Fruit fly (Drosophila melanogaster): ENCODE data around the gene Zw10.

Zw10 gene

DNA sequence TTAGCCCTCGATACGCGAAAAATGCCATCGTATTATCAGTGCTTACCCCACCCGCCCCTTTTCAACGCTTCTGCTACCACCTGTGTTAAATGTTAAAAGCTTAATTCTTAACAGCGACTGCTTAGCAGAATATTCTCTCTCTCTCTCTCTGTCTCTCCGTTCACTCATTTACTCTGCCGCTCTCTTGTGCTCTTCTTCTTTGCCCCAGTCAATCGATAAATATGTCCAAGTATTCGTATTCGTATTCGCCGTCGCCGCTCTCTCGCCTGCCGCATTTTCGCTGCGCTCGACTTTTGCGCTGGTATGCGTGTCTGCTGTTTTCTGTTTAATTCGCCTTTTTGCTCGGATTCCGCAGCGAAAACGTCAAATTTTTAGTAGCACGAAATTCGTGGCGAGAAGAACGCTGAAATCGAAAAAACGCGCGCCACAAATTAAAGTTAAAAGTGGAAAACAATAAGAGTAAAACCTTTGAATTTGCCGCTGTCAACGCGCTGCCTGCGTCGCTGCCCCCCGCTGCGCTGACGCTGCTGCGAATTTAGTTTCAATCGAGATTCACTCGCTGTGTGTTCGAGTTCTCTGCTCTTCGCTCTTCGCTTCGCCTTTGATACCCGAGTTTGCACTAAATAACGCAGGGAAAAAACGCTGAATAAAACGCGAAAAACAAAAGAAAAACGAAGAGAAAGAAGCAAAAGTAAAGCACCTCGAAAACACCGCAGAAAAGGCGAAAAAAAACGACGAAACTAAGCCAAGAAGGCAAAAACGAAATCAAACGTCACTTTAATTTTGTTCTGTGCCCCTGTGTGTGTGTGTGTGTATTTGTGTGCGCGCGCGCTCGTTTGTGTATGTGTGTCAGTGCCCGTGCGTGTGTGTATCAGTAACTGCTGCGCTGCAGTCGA, 38.7 kb downstream of the Zw10 start (continued):
- TF ChIP-seq CG6808 (GFP tag; optimal IDR thresholded peaks at IDR 0.05) (peak; percentile 18), topi (GFP tag; optimal IDR thresholded peaks at IDR 0.05) (no peak), Eip93F (GFP tag; optimal IDR thresholded peaks at IDR 0.05) (no peak), CG9139 (GFP tag; optimal IDR thresholded peaks at IDR 0.05) (no peak), Ets21C (GFP tag; optimal IDR thresholded peaks at IDR 0.05) (no peak), svp (GFP tag) (no peak), dac (GFP tag; optimal IDR thresholded peaks at IDR 0.05) (peak; percentile 38), spab (GFP tag; optimal IDR thresholded peaks at IDR 0.05) (no peak), Hr38 (GFP tag; optimal IDR thresholded peaks at IDR 0.05) (no peak), eg (GFP tag; IDR thresholded peaks at IDR 0.05) (peak; percentile 65; the same call in 2 of the 3 replicates), achi (GFP tag; optimal IDR thresholded peaks at IDR 0.05) (no peak), CG10631 (GFP tag; optimal IDR thresholded peaks at IDR 0.05) (no peak)

DNA sequence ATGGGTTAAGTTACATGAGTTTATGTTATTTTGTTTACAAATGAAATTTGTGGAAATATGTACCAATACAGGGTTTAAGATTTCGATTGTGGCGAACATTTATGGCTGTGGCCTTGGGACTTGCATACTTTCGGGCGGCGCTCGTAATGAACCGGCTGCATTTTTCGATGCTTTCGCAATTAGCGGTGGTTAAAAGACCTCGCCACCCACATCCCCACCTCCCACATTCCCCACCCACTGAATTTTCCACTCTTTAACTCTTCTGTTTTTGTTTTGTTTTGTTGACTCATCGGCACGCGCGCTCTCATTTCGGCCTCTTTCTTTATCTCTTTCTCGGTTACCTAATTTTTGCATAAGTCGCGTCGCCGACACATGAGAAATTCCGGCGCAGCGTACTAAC, 41.6 kb downstream of the Zw10 start:
- TF ChIP-seq ss (GFP tag; optimal IDR thresholded peaks at IDR 0.05) (no peak), Hr4 (GFP tag; optimal IDR thresholded peaks at IDR 0.05) (no peak), CG6163 (GFP tag; IDR thresholded peaks at IDR 0.05) (no peak), CG8119 (GFP tag; IDR thresholded peaks at IDR 0.05) (no peak), Lpt (GFP tag; optimal IDR thresholded peaks at IDR 0.05) (no peak), Sox15 (GFP tag; optimal IDR thresholded peaks at IDR 0.05) (no peak)

- TF ChIP-seq Hr4 (GFP tag; optimal IDR thresholded peaks at IDR 0.05) (peak; percentile 97), eg (GFP tag; IDR thresholded peaks at IDR 0.05) (peak; percentile 97), CG6163 (GFP tag; IDR thresholded peaks at IDR 0.05) (peak; percentile 98), Ets21C (GFP tag; optimal IDR thresholded peaks at IDR 0.05) (peak; percentile 97), lz (GFP tag; optimal IDR thresholded peaks at IDR 0.05) (peak; percentile 99), fd59A (GFP tag; optimal IDR thresholded peaks at IDR 0.05) (peak; percentile 97), CG6854 (GFP tag; optimal IDR thresholded peaks at IDR 0.05) (peak; percentile 97), dac (GFP tag; optimal IDR thresholded peaks at IDR 0.05) (peak; percentile 98), Eip75B (GFP tag; optimal IDR thresholded peaks at IDR 0.05) (peak; percentile 98), CG15336 (GFP tag; IDR thresholded peaks at IDR 0.05) (peak; percentile 98), CG16779 (tag; optimal IDR thresholded peaks at IDR 0.05) (peak; percentile 98), CG6276 (GFP tag; optimal IDR thresholded peaks at IDR 0.05) (peak; percentile 99), CG4318 (GFP tag; optimal IDR thresholded peaks at IDR 0.05) (peak; percentile 97), CG8119 (GFP tag; IDR thresholded peaks at IDR 0.05) (peak; percentile 98), Sox102F (GFP tag; optimal IDR thresholded peaks at IDR 0.05) (peak; percentile 98), CG11294 (GFP tag; IDR thresholded peaks at IDR 0.05) (peak; percentile 96), spab (GFP tag; optimal IDR thresholded peaks at IDR 0.05) (peak; percentile 95), fd85E (GFP tag; optimal IDR thresholded peaks at IDR 0.05) (peak; percentile 89), net (GFP tag; optimal IDR thresholded peaks at IDR 0.05) (peak; percentile 98), CG11762 (GFP tag; optimal IDR thresholded peaks at IDR 0.05; ENCODE audit: insufficient read depth) (peak; percentile 95), CG34406 (GFP tag; optimal IDR thresholded peaks at IDR 0.05) (peak; percentile 97), salr (GFP tag; optimal IDR thresholded peaks at IDR 0.05) (peak; percentile 94 to 97), CG3919 (GFP tag; optimal IDR thresholded peaks at IDR 0.05) (peak; percentile 98), Sox14 (GFP tag; optimal IDR thresholded peaks at IDR 0.05) (peak; percentile 99), Met (GFP tag; optimal IDR thresholded peaks at IDR 0.05) (peak; percentile 99), CG8632 (GFP tag; optimal IDR thresholded peaks at IDR 0.05) (peak; percentile 96), CG10631 (GFP tag; optimal IDR thresholded peaks at IDR 0.05) (peak; percentile 96), svp (GFP tag) (peak; percentile 99), CG6808 (GFP tag; optimal IDR thresholded peaks at IDR 0.05) (peak; percentile 97), Lpt (GFP tag; optimal IDR thresholded peaks at IDR 0.05) (peak; percentile 95), achi (GFP tag; optimal IDR thresholded peaks at IDR 0.05) (peak; percentile 97), topi (GFP tag; optimal IDR thresholded peaks at IDR 0.05) (peak; percentile 98), cyc (GFP tag; optimal IDR thresholded peaks at IDR 0.05) (peak; percentile 98), Eip93F (GFP tag; optimal IDR thresholded peaks at IDR 0.05) (peak; percentile 95), CG7368 (GFP tag; optimal IDR thresholded peaks at IDR 0.05) (peak; percentile 96), Gug (GFP tag; IDR thresholded peaks at IDR 0.05) (peak; percentile 95), Blimp-1 (GFP tag; optimal IDR thresholded peaks at IDR 0.05) (peak; percentile 90), OdsH (GFP tag; optimal IDR thresholded peaks at IDR 0.05) (peak; percentile 98)
These were observed 42.2 kb downstream of the Zw10 start for dm6 chrX:2646022-2646761.

Measured in whole organism, prepupa.